Fruit fly (Drosophila melanogaster) whole organism, embryonic: Measurements from ENCODE around the gene TwdlC.
A peak's percentile ranks its signal among the peaks of the same experiment; 100 is the strongest.

ENCODE experiments used
- ATbp ChIP-seq: fragments of 200-800 bp; sonication (Bioruptor generic); optimal IDR thresholded peaks from 2 replicates; lab custom pipeline; 2017; ENCODE audit warnings: missing biosample characterization, mild to moderate bottlenecking, missing genetic modification characterization, missing genetic modification reagents
- CG10147 ChIP-seq: fragments of 200-800 bp; sonication (Bioruptor generic); optimal IDR thresholded peaks from 2 replicates; lab custom pipeline; 2019; ENCODE audit warnings: missing biosample characterization, mild to moderate bottlenecking, missing genetic modification characterization, moderate library complexity
- CG11560 ChIP-seq: fragments of 200-800 bp; sonication (Bioruptor generic); IDR thresholded peaks from 3 replicates; pipeline ENCODE4 v1.3.6; 2022; ENCODE audit warnings: missing biosample characterization, missing genetic modification characterization
- CG12236 ChIP-seq: fragments of 200-800 bp; sonication (Bioruptor generic); optimal IDR thresholded peaks from 2 replicates; lab custom pipeline; 2016; ENCODE audit warnings: missing biosample characterization, missing genetic modification characterization
- CG14014 ChIP-seq: fragments of 200-800 bp; sonication (Bioruptor generic); IDR thresholded peaks from 2 replicates; pipeline ENCODE4 v1.3.6; 2022; ENCODE audit warnings: missing biosample characterization, missing genetic modification characterization
- CG14860 ChIP-seq: fragments of 200-800 bp; sonication (Bioruptor generic); IDR thresholded peaks from 3 replicates; pipeline ENCODE4 v1.3.6; 2022; ENCODE audit warnings: missing biosample characterization, missing genetic modification characterization; ENCODE audit not compliant: partially characterized antibody
- CG15073 ChIP-seq: fragments of 200-800 bp; sonication (Bioruptor generic); optimal IDR thresholded peaks from 2 replicates; lab custom pipeline; 2016; ENCODE audit warnings: missing biosample characterization, missing genetic modification characterization
- CG15269 ChIP-seq: fragments of 200-800 bp; sonication (Bioruptor generic); optimal IDR thresholded peaks from 2 replicates; lab custom pipeline; 2018; ENCODE audit warnings: missing biosample characterization, mild to moderate bottlenecking, missing genetic modification characterization, moderate library complexity
- CG2129 ChIP-seq: fragments of 200-800 bp; sonication (Bioruptor generic); IDR thresholded peaks from 2 replicates; pipeline ENCODE4 v1.3.6; 2022; ENCODE audit warnings: missing biosample characterization, missing genetic modification characterization; ENCODE audit not compliant: partially characterized antibody
- CG31224 ChIP-seq: fragments of 200-800 bp; sonication (Bioruptor generic); IDR thresholded peaks from 2 replicates; pipeline ENCODE4 v1.3.6; 2022; ENCODE audit warnings: missing biosample characterization, missing genetic modification characterization
- CG3281 ChIP-seq: fragments of 200-800 bp; sonication (Bioruptor generic); optimal IDR thresholded peaks from 3 replicates; lab custom pipeline; 2017; ENCODE audit warnings: missing biosample characterization, mild to moderate bottlenecking, missing genetic modification characterization
- CG3847 ChIP-seq: fragments of 200-800 bp; sonication (Bioruptor generic); IDR thresholded peaks from 2 replicates; pipeline ENCODE4 v1.3.6; 2022; ENCODE audit warnings: missing biosample characterization, missing genetic modification characterization
- CG4730 ChIP-seq: fragments of 200-800 bp; sonication (Bioruptor generic); IDR thresholded peaks from 2 replicates; pipeline ENCODE4 v1.3.6; 2022; ENCODE audit warnings: missing biosample characterization, missing genetic modification characterization
- CG5953 ChIP-seq: fragments of 200-800 bp; sonication (Bioruptor generic); IDR thresholded peaks from 2 replicates; pipeline ENCODE4 v1.3.6; 2022; ENCODE audit warnings: missing biosample characterization, missing genetic modification characterization
- CG9727 ChIP-seq: fragments of 200-800 bp; sonication (Bioruptor generic); optimal IDR thresholded peaks from 3 replicates; lab custom pipeline; 2017; ENCODE audit warnings: missing biosample characterization, mild to moderate bottlenecking, missing genetic modification characterization
- Drgx ChIP-seq: fragments of 200-800 bp; sonication (Bioruptor generic); IDR thresholded peaks from 2 replicates; pipeline ENCODE4 v1.3.6; 2022; ENCODE audit warnings: missing biosample characterization, missing genetic modification characterization
- E2f2 ChIP-seq: fragments of 200-800 bp; sonication (Bioruptor generic); IDR thresholded peaks from 2 replicates; pipeline ENCODE4 v1.3.6; 2022; ENCODE audit warnings: missing biosample characterization, missing genetic modification characterization
- HLH3B ChIP-seq: fragments of 200-800 bp; sonication (Bioruptor generic); IDR thresholded peaks from 2 replicates; pipeline ENCODE4 v1.3.6; 2022; ENCODE audit warnings: missing biosample characterization, missing genetic modification characterization
- HmgD ChIP-seq: fragments of 200-800 bp; sonication (Bioruptor generic); optimal IDR thresholded peaks from 3 replicates; lab custom pipeline; 2016; ENCODE audit warnings: missing biosample characterization, missing genetic modification characterization
- Hmx ChIP-seq: fragments of 200-800 bp; sonication (Bioruptor generic); optimal IDR thresholded peaks from 2 replicates; lab custom pipeline; 2016; ENCODE audit warnings: missing biosample characterization, missing genetic modification characterization
- Med ChIP-seq: fragments of 200-800 bp; sonication (Bioruptor generic); peaks from one replicate; lab custom pipeline; 2016; ENCODE audit warnings: missing biosample characterization, missing genetic modification characterization, mild to moderate bottlenecking, inconsistent platforms, moderate library complexity
- Oli ChIP-seq: fragments of 200-800 bp; sonication (Bioruptor generic); optimal IDR thresholded peaks from 2 replicates; lab custom pipeline; 2018; ENCODE audit warnings: missing biosample characterization, mild to moderate bottlenecking, missing genetic modification characterization, moderate library complexity
- Poxn ChIP-seq: fragments of 200-800 bp; sonication (Bioruptor generic); IDR thresholded peaks from 2 replicates; pipeline ENCODE4 v1.3.6; 2022; ENCODE audit warnings: missing biosample characterization, missing genetic modification characterization
- Rfx ChIP-seq: fragments of 200-800 bp; sonication (Bioruptor generic); IDR thresholded peaks from 2 replicates; pipeline ENCODE4 v1.3.6; 2022; ENCODE audit warnings: missing biosample characterization, missing genetic modification characterization
- crc ChIP-seq: fragments of 200-800 bp; sonication (Bioruptor generic); optimal IDR thresholded peaks from 2 replicates; lab custom pipeline; 2016; ENCODE audit warnings: missing biosample characterization, missing genetic modification characterization
- crp ChIP-seq, 2 experiments: fragments of 200-800 bp; sonication (Bioruptor generic); optimal IDR thresholded peaks; 2 replicates in 1 of 2; 3 replicates in 1 of 2; lab custom pipeline; 2017; ENCODE audit warnings: missing biosample characterization in 2 of 2, missing genetic modification characterization in 2 of 2, mild to moderate bottlenecking in 1 of 2, moderate library complexity in 1 of 2
- dmrt11E ChIP-seq: fragments of 200-800 bp; sonication (Bioruptor generic); optimal IDR thresholded peaks from 3 replicates; lab custom pipeline; 2018; ENCODE audit warnings: missing biosample characterization, mild to moderate bottlenecking, missing genetic modification characterization, moderate library complexity
- fd3F ChIP-seq: fragments of 200-800 bp; sonication (Bioruptor generic); optimal IDR thresholded peaks from 2 replicates; lab custom pipeline; 2018; ENCODE audit warnings: missing biosample characterization, mild to moderate bottlenecking, missing genetic modification characterization, moderate library complexity
- gcm2 ChIP-seq: fragments of 200-800 bp; sonication (Bioruptor generic); optimal IDR thresholded peaks from 2 replicates; lab custom pipeline; 2016; ENCODE audit warnings: missing biosample characterization, missing genetic modification characterization
- grau ChIP-seq: fragments of 200-800 bp; optimal IDR thresholded peaks from 3 replicates; lab custom pipeline; 2019; ENCODE audit warnings: missing biosample characterization, mild to moderate bottlenecking, missing genetic modification characterization, moderate library complexity
- mirr ChIP-seq: fragments of 200-800 bp; sonication (Bioruptor generic); optimal IDR thresholded peaks from 3 replicates; lab custom pipeline; 2018; ENCODE audit warnings: missing biosample characterization, mild to moderate bottlenecking, missing genetic modification characterization
- nau ChIP-seq: fragments of 200-800 bp; sonication (Bioruptor generic); optimal IDR thresholded peaks from 3 replicates; lab custom pipeline; 2017; ENCODE audit warnings: missing biosample characterization, mild to moderate bottlenecking, missing genetic modification characterization, missing genetic modification reagents
- nerfin-2 ChIP-seq: fragments of 200-800 bp; sonication (Bioruptor generic); IDR thresholded peaks from 2 replicates; pipeline ENCODE4 v1.3.6; 2022; ENCODE audit warnings: missing biosample characterization, missing genetic modification characterization; ENCODE audit not compliant: partially characterized antibody
- phol ChIP-seq: fragments of 200-800 bp; sonication (Bioruptor generic); optimal IDR thresholded peaks from 3 replicates; lab custom pipeline; 2018; ENCODE audit warnings: missing biosample characterization, mild to moderate bottlenecking, missing genetic modification characterization, moderate library complexity
- repo ChIP-seq: fragments of 200-800 bp; sonication (Bioruptor generic); optimal IDR thresholded peaks from 2 replicates; lab custom pipeline; 2016; ENCODE audit warnings: missing biosample characterization, missing genetic modification characterization
- sens-2 ChIP-seq: fragments of 200-800 bp; sonication (Bioruptor generic); IDR thresholded peaks from 2 replicates; pipeline ENCODE4 v1.3.6; 2022; ENCODE audit warnings: missing biosample characterization, missing genetic modification characterization
- slou ChIP-seq: fragments of 200-800 bp; sonication (Bioruptor generic); optimal IDR thresholded peaks from 3 replicates; lab custom pipeline; 2016; ENCODE audit warnings: missing biosample characterization, missing genetic modification characterization
- sna ChIP-seq: fragments of 200-800 bp; sonication (Bioruptor generic); IDR thresholded peaks from 2 replicates; pipeline ENCODE4 v1.3.6; 2022; ENCODE audit warnings: missing biosample characterization, missing genetic modification characterization; ENCODE audit not compliant: partially characterized antibody
- zen ChIP-seq: fragments of 200-800 bp; sonication (Bioruptor generic); optimal IDR thresholded peaks from 3 replicates; lab custom pipeline; 2018; ENCODE audit warnings: missing biosample characterization, mild to moderate bottlenecking, missing genetic modification characterization, moderate library complexity

TwdlC gene

DNA sequence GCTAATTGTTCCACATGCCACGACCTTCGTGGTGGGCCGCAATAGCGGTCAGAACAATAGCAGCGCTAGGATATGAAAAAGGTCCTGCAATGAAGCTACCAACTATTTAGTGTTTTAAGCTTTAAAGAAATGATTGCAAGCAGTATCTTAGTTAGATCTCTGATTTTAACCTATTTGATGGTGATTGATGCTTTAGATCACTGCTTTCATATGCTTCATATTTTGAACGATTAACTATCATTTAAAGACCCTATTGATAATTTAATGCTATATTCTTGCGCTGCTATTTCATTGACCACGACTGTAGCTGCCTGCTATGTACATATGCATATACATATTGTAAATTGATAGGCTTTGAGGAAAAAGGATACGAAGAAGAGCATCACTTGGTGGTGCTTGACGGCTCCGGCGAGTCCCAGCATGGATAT lies 30.9 kb upstream of the TwdlC start (continued):
- TF ChIP-seq CG9727 (GFP tag; lab: Kevin White, UChicago) (peak; percentile 90), E2f2 (GFP tag; lab: Robert Waterston, UW) (no peak), CG15269 (tag; lab: Kevin White, UChicago) (peak; percentile 34), Rfx (GFP tag; lab: Robert Waterston, UW) (peak; percentile 29; the same call in 1 of the 2 replicates), CG14014 (peak; percentile 45; the same call in 1 of the 2 replicates), gcm2 (no peak), sna (no peak), CG11560 (tag; lab: Robert Waterston, UW) (no peak), grau (tag; lab: Kevin White, UChicago) (peak; percentile 59), repo (GFP tag; lab: Kevin White, UChicago) (peak; percentile 70), CG5953 (0 out of 2 replicates have a peak, but pooled peaks have one; percentile 17), Hmx (GFP tag; lab: Kevin White, UChicago) (no peak), crc (GFP tag; lab: Kevin White, UChicago) (peak; percentile 61), CG3847 (GFP tag; lab: Robert Waterston, UW) (0 out of 2 replicates have a peak, but pooled peaks have one; percentile 30), nerfin-2 (no peak), Oli (peak; percentile 45), nau (GFP tag; lab: Kevin White, UChicago) (peak; percentile 53), HLH3B (GFP tag; lab: Robert Waterston, UW) (peak; percentile 63), CG4730 (GFP tag; lab: Robert Waterston, UW) (0 out of 2 replicates have a peak, but pooled peaks have one; percentile 5), dmrt11E (peak; percentile 35), CG31224 (GFP tag; lab: Robert Waterston, UW) (peak; percentile 26; the same call in 1 of the 2 replicates), CG14860 (GFP tag; lab: Robert Waterston, UW) (0 out of 3 replicates have a peak, but pooled peaks have one; percentile 0), crp (GFP tag; optimal IDR thresholded peaks at IDR 0.05; lab: Kevin White, UChicago) (no peak), mirr (GFP tag; lab: Kevin White, UChicago) (peak; percentile 24), CG2129 (no peak), Drgx (GFP tag; lab: Robert Waterston, UW) (peak; percentile 71; the same call in 1 of the 2 replicates), Med (GFP tag; lab: Kevin White, UChicago) (peak; percentile 97), CG10147 (GFP tag; lab: Kevin White, UChicago) (peak; percentile 67), CG12236 (GFP tag; lab: Kevin White, UChicago) (no peak), sens-2 (GFP tag; lab: Robert Waterston, UW) (no peak), Poxn (GFP tag; lab: Robert Waterston, UW) (no peak), zen (tag; lab: Kevin White, UChicago) (peak; percentile 87), HmgD (no peak), slou (GFP tag; lab: Kevin White, UChicago) (peak; percentile 48), phol (tag; lab: Kevin White, UChicago) (peak; percentile 81), CG3281 (GFP tag; lab: Kevin White, UChicago) (peak; percentile 82), ATbp (GFP tag; lab: Kevin White, UChicago) (peak; percentile 27), fd3F (GFP tag; lab: Kevin White, UChicago) (peak; percentile 22), CG15073 (GFP tag; lab: Kevin White, UChicago) (no peak)
